Fruit fly (Drosophila melanogaster): ENCODE results near the gene Edem1.
A peak's percentile ranks its signal among the peaks of the same experiment; 100 is the strongest.

The Edem1 gene

dm6 chrX:1880139-1880556 lies 28.5 kb downstream of the Edem1 start, which contains the start of gene Coa8 (continued):
- TF ChIP-seq gsb (GFP tag; IDR thresholded peaks at IDR 0.05) (no peak), NK7.1 (GFP tag; optimal IDR thresholded peaks at IDR 0.05) (no peak), Max (GFP tag; optimal IDR thresholded peaks at IDR 0.05) (peak; percentile 12), HLH54F (GFP tag; optimal IDR thresholded peaks at IDR 0.05) (peak; percentile 43), Taf1 (GFP tag; IDR thresholded peaks at IDR 0.05) (no peak), lola (GFP tag; optimal IDR thresholded peaks at IDR 0.05) (no peak), Fer3 (tag; optimal IDR thresholded peaks at IDR 0.05) (peak; percentile 24), Atf-2 (GFP tag; optimal IDR thresholded peaks at IDR 0.05) (no peak), CG18011 (GFP tag; optimal IDR thresholded peaks at IDR 0.05) (no peak), CG5180 (GFP tag; optimal IDR thresholded peaks at IDR 0.05) (no peak), Ets97D (GFP tag; optimal IDR thresholded peaks at IDR 0.05) (peak; percentile 9), Atf6 (GFP tag; IDR thresholded peaks at IDR 0.05) (peak; percentile 55; the same call in 1 of the 2 replicates), ken (GFP tag; IDR thresholded peaks at IDR 0.05) (0 out of 3 replicates have a peak, but pooled peaks have one; percentile 8), Six4 (GFP tag; optimal IDR thresholded peaks at IDR 0.05) (no peak), NC2β (GFP tag; optimal IDR thresholded peaks at IDR 0.05) (no peak), D19B (GFP tag; optimal IDR thresholded peaks at IDR 0.05) (no peak), CG6765 (GFP tag; optimal IDR thresholded peaks at IDR 0.05) (peak; percentile 17), stwl (tag; optimal IDR thresholded peaks at IDR 0.05) (no peak), tio (GFP tag; optimal IDR thresholded peaks at IDR 0.05) (no peak), CoRest (tag; optimal IDR thresholded peaks at IDR 0.05) (peak; percentile 25), Gsc (GFP tag; IDR thresholded peaks at IDR 0.05) (no peak), CrebB (tag; optimal IDR thresholded peaks at IDR 0.05) (no peak), pnt (GFP tag; optimal IDR thresholded peaks at IDR 0.05) (peak; percentile 12), CG6654 (GFP tag; optimal IDR thresholded peaks at IDR 0.05) (no peak), Lim3 (GFP tag; IDR thresholded peaks at IDR 0.05) (no peak), cas (GFP tag; IDR thresholded peaks at IDR 0.05) (no peak), hth (optimal IDR thresholded peaks at IDR 0.05) (no peak), pzg (GFP tag; optimal IDR thresholded peaks at IDR 0.05) (peak; percentile 46), Trl (optimal IDR thresholded peaks at IDR 0.05) (no peak), Trl (GFP tag; optimal IDR thresholded peaks at IDR 0.05) (no peak), exex (tag; optimal IDR thresholded peaks at IDR 0.05) (no peak), Dref (GFP tag; IDR thresholded peaks at IDR 0.05) (no peak), CG6272 (GFP tag; IDR thresholded peaks at IDR 0.05) (0 out of 2 replicates have a peak, but pooled peaks have one; percentile 5), h (optimal IDR thresholded peaks at IDR 0.05) (no peak), inv (GFP tag; IDR thresholded peaks at IDR 0.05; ENCODE audit: partially characterized antibody) (peak; percentile 37), CG17802 (tag; optimal IDR thresholded peaks at IDR 0.05) (no peak), CG14965 (GFP tag; optimal IDR thresholded peaks at IDR 0.05; ENCODE audit: borderline replicate concordance) (no peak), CG6813 (GFP tag; optimal IDR thresholded peaks at IDR 0.05) (no peak), ase (GFP tag; IDR thresholded peaks at IDR 0.05) (no peak), CG31224 (GFP tag; IDR thresholded peaks at IDR 0.05) (peak; percentile 87), Blimp-1 (GFP tag; optimal IDR thresholded peaks at IDR 0.05) (peak; percentile 2), CG2889 (GFP tag; IDR thresholded peaks at IDR 0.05) (no peak), dm (GFP tag; optimal IDR thresholded peaks at IDR 0.05) (no peak), Drgx (GFP tag; IDR thresholded peaks at IDR 0.05) (peak; percentile 46; the same call in 1 of the 2 replicates), E2f1 (GFP tag; IDR thresholded peaks at IDR 0.05) (no peak), CG16815 (GFP tag; optimal IDR thresholded peaks at IDR 0.05) (peak; percentile 10), trem (tag; optimal IDR thresholded peaks at IDR 0.05) (peak; percentile 7), CG1024 (GFP tag; IDR thresholded peaks at IDR 0.05) (no peak), CG7271 (tag; optimal IDR thresholded peaks at IDR 0.05) (no peak), NfI (GFP tag; optimal IDR thresholded peaks at IDR 0.05) (peak; percentile 51), Dad (GFP tag; optimal IDR thresholded peaks at IDR 0.05) (peak; percentile 19), tgo (GFP tag; IDR thresholded peaks at IDR 0.05) (peak; percentile 27; the same call in 1 of the 3 replicates)
